Worm (Caenorhabditis elegans) whole organism, L2 larva: ENCODE results near the gene K08F9.4.

Source experiments
- C34F6.9 ChIP-seq: fragments of 150-350 bp; optimal IDR thresholded peaks from 2 replicates; lab custom pipeline; 2014; ENCODE audit warnings: missing biosample characterization, missing genetic modification characterization
- R02D3.7 ChIP-seq: fragments of 150-350 bp; optimal IDR thresholded peaks from 2 replicates; lab custom pipeline; 2014; ENCODE audit warnings: missing biosample characterization, missing genetic modification characterization
- Y55F3AM.14 ChIP-seq: fragments of 200-800 bp; sonication (Bioruptor generic); optimal IDR thresholded peaks from 2 replicates; lab custom pipeline; 2018; ENCODE audit warnings: mild to moderate bottlenecking, missing genetic modification characterization, missing compliant biosample characterization
- ZK546.5 ChIP-seq: sonication (generic microtip); optimal IDR thresholded peaks from 2 replicates; lab custom pipeline; 2017; ENCODE audit warnings: missing biosample characterization, missing genetic modification characterization
- alr-1 ChIP-seq: fragments of 150-350 bp; optimal IDR thresholded peaks from 2 replicates; lab custom pipeline; 2014; ENCODE audit warnings: missing biosample characterization, missing genetic modification characterization
- aly-2 ChIP-seq: fragments of 150-350 bp; optimal IDR thresholded peaks from 2 replicates; lab custom pipeline; 2014; ENCODE audit warnings: missing biosample characterization, missing genetic modification characterization
- ama-1 ChIP-seq: fragments of 150-350 bp; optimal IDR thresholded peaks from 2 replicates; lab custom pipeline; 2018; ENCODE audit warnings: inconsistent platforms
- blmp-1 ChIP-seq: sonication (generic microtip); optimal IDR thresholded peaks from 2 replicates; lab custom pipeline; 2017; ENCODE audit warnings: missing genetic modification characterization, mild to moderate bottlenecking, missing compliant biosample characterization, antibody characterized with exemption, moderate library complexity; ENCODE audit not compliant: insufficient read depth
- ceh-16 ChIP-seq: fragments of 150-350 bp; optimal IDR thresholded peaks from 2 replicates; lab custom pipeline; 2014; ENCODE audit warnings: missing biosample characterization, missing genetic modification characterization
- crh-2 ChIP-seq: sonication (generic microtip); optimal IDR thresholded peaks from 2 replicates; lab custom pipeline; 2017; ENCODE audit warnings: missing biosample characterization, missing genetic modification characterization
- elt-1 ChIP-seq: fragments of 150-350 bp; optimal IDR thresholded peaks from 2 replicates; lab custom pipeline; 2014; ENCODE audit warnings: missing biosample characterization, missing genetic modification characterization
- lin-11 ChIP-seq: fragments of 150-350 bp; sonication (generic microtip); optimal IDR thresholded peaks from 2 replicates; lab custom pipeline; 2014; ENCODE audit warnings: missing biosample characterization, missing genetic modification characterization, inconsistent platforms, mixed read lengths
- lin-13 ChIP-seq: fragments of 150-350 bp; optimal IDR thresholded peaks from 2 replicates; lab custom pipeline; 2014; ENCODE audit warnings: missing biosample characterization, missing genetic modification reagents, missing genetic modification characterization
- lin-39 ChIP-seq: fragments of 150-350 bp; optimal IDR thresholded peaks from 2 replicates; lab custom pipeline; 2014; ENCODE audit warnings: missing biosample characterization, missing genetic modification reagents, missing genetic modification characterization
- lsy-2 ChIP-seq, 2 experiments: fragments of 150-350 bp in 1 of 2; sonication (generic microtip) in 1 of 2; optimal IDR thresholded peaks; 2 replicates each; lab custom pipeline; 2014 to 2017; ENCODE audit warnings: missing biosample characterization in 2 of 2, missing genetic modification characterization in 2 of 2
- mbf-1 ChIP-seq: sonication (generic microtip); optimal IDR thresholded peaks from 2 replicates; lab custom pipeline; 2017; ENCODE audit warnings: missing biosample characterization, missing genetic modification characterization
- mdl-1 ChIP-seq, 2 experiments: fragments of 150-350 bp in 1 of 2; sonication (generic microtip) in 1 of 2; optimal IDR thresholded peaks; 2 replicates each; lab custom pipeline; 2017; ENCODE audit warnings: missing biosample characterization in 2 of 2, missing genetic modification characterization in 2 of 2
- nhr-11 ChIP-seq: fragments of 150-350 bp; optimal IDR thresholded peaks from 2 replicates; lab custom pipeline; 2014; ENCODE audit warnings: missing biosample characterization, missing genetic modification characterization
- nhr-12 ChIP-seq: fragments of 150-350 bp; optimal IDR thresholded peaks from 2 replicates; lab custom pipeline; 2014; ENCODE audit warnings: missing biosample characterization, missing genetic modification characterization
- nhr-129 ChIP-seq: fragments of 150-350 bp; optimal IDR thresholded peaks from 2 replicates; lab custom pipeline; 2014; ENCODE audit warnings: missing biosample characterization, missing genetic modification characterization
- nhr-21 ChIP-seq: fragments of 150-350 bp; optimal IDR thresholded peaks from 2 replicates; lab custom pipeline; 2014; ENCODE audit warnings: missing biosample characterization, missing genetic modification characterization
- nhr-23 ChIP-seq: fragments of 150-350 bp; optimal IDR thresholded peaks from 2 replicates; lab custom pipeline; 2014; ENCODE audit warnings: missing biosample characterization, missing genetic modification reagents, missing genetic modification characterization
- nhr-237 ChIP-seq: fragments of 150-350 bp; optimal IDR thresholded peaks from 2 replicates; lab custom pipeline; 2014; ENCODE audit warnings: missing biosample characterization, missing genetic modification characterization
- nhr-25 ChIP-seq: fragments of 150-350 bp; sonication (generic microtip); optimal IDR thresholded peaks from 3 replicates; lab custom pipeline; 2014; ENCODE audit warnings: missing biosample characterization, missing genetic modification characterization
- nhr-6 ChIP-seq: fragments of 150-350 bp; optimal IDR thresholded peaks from 2 replicates; lab custom pipeline; 2014; ENCODE audit warnings: missing biosample characterization, missing genetic modification characterization
- peb-1 ChIP-seq: fragments of 150-350 bp; optimal IDR thresholded peaks from 2 replicates; lab custom pipeline; 2014; ENCODE audit warnings: missing biosample characterization, missing genetic modification characterization
- sem-4 ChIP-seq: fragments of 150-350 bp; optimal IDR thresholded peaks from 2 replicates; lab custom pipeline; 2014; ENCODE audit warnings: missing biosample characterization, missing genetic modification reagents, missing genetic modification characterization
- skn-1 ChIP-seq: sonication (generic microtip); optimal IDR thresholded peaks from 2 replicates; lab custom pipeline; 2017; ENCODE audit warnings: missing biosample characterization, missing genetic modification characterization
- sma-3 ChIP-seq: sonication (generic microtip); optimal IDR thresholded peaks from 2 replicates; lab custom pipeline; 2016; ENCODE audit warnings: missing genetic modification reagents, missing genetic modification characterization, missing compliant biosample characterization
- sma-9 ChIP-seq, 2 experiments: fragments of 150-350 bp in 1 of 2; sonication (generic microtip) in 1 of 2; optimal IDR thresholded peaks; 2 replicates each; lab custom pipeline; 2014 to 2016; ENCODE audit warnings: missing genetic modification characterization in 2 of 2, mild to moderate bottlenecking in 1 of 2, missing biosample characterization in 1 of 2, missing compliant biosample characterization in 1 of 2, missing genetic modification reagents in 1 of 2, moderate library complexity in 1 of 2
- unc-55 ChIP-seq: fragments of 150-350 bp; sonication (generic microtip); optimal IDR thresholded peaks from 3 replicates; lab custom pipeline; 2014; ENCODE audit warnings: missing biosample characterization, missing genetic modification reagents, missing genetic modification characterization
- unc-62 ChIP-seq: fragments of 150-350 bp; optimal IDR thresholded peaks from 2 replicates; lab custom pipeline; 2014; ENCODE audit warnings: missing biosample characterization, missing genetic modification reagents, missing genetic modification characterization
- zag-1 ChIP-seq: fragments of 150-350 bp; optimal IDR thresholded peaks from 2 replicates; lab custom pipeline; 2014; ENCODE audit warnings: missing biosample characterization, missing genetic modification characterization
- ztf-4 ChIP-seq: fragments of 150-350 bp; optimal IDR thresholded peaks from 2 replicates; lab custom pipeline; 2014; ENCODE audit warnings: missing biosample characterization, missing genetic modification characterization

Gene K08F9.4

DNA sequence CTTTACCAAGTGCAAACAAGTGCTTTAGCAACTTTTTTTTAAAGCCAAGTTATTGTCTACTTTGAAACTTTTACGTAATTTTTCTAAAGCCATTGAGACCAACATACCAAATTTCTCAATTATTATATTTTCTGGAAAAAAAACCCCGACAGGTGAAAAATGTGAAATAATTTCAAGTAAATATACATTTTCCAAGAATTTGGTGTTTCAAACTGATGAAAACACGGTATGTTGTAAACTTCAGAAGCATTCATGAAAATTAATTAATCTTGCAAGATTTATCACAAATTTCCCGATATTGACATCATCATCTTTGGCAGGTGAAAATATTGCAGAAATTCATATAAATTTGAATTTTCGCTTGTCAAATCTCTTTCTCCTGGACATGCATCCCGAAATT is 18.9 kb downstream of the K08F9.4 start, which contains the start of gene srz-11:
srz-11 (plus strand) TSS at position 386 of the 400 bp plus-strand sequence.
- no peak for TF ChIP-seq nhr-12 (tag; lab: Kevin White, UChicago)
- no peak for TF ChIP-seq nhr-6 (tag; lab: Kevin White, UChicago)
- TF ChIP-seq aly-2 = no peak
- TF ChIP-seq crh-2 = no peak
- no peak for TF ChIP-seq Y55F3AM.14 (GFP tag; lab: Kevin White, UChicago)
- TF ChIP-seq ztf-4 = no peak
- no peak for TF ChIP-seq R02D3.7 (tag; lab: Kevin White, UChicago)
- no peak for TF ChIP-seq mdl-1 (tag; optimal IDR thresholded peaks at IDR 0.05; lab: Kevin White, UChicago)
- no peak for TF ChIP-seq lin-11
- TF ChIP-seq unc-55 (GFP tag; lab: Kevin White, UChicago) = no peak
- TF ChIP-seq mbf-1 (tag; lab: Kevin White, UChicago) = no peak
- TF ChIP-seq nhr-23 (tag; lab: Kevin White, UChicago) = no peak
- no peak for TF ChIP-seq lin-39 (tag; lab: Kevin White, UChicago)

DNA sequence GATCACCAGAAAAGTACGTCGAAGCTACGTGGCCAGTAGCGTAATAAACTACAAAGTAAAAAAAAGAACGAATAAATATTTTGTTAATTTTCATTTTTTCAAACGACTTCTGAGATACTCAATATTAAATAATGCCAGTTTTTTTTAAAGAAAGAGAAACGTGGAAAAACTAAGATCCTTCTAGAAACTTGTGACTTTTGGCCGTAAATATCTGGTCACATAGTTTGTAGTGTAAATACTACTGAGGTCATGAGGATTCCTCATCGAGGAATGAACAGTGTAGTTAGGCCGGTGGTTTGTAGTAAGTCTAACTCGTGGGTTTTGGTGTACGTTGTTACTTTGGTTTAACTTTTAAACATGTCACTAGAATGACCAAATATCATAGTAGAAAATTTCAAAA is 24.2 kb downstream of the K08F9.4 start:
- TF ChIP-seq nhr-129 (tag; lab: Kevin White, UChicago) = peak; percentile 13

DNA sequence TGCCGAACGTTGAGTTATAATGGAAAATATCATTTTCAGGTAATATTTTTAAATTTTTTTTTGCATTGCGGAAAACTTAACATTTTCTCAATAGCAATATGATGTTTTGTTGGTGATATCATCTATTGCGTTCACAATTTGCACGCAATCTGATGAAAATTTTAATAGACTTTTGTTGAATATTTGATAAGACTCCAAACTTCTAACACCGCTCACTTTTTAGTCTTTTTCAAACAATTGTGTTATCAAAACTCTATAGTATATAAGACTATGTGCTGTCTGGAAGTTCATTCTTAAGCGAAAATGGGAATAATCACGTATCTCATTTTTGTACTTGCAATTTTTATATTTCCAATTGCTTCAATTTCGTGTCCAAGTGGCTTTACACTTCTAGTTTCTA is 31.6 kb downstream of the K08F9.4 start, which contains the start of gene clec-47:
clec-47 (plus strand) TSS at position 301 of the 400 bp plus-strand sequence.
- TF ChIP-seq nhr-25 (tag; lab: Kevin White, UChicago) = no peak
- TF ChIP-seq C34F6.9 (tag; lab: Kevin White, UChicago) = no peak
- no peak for TF ChIP-seq ama-1 (lab: Kevin White, UChicago)
- no peak for TF ChIP-seq blmp-1 (tag; lab: Kevin White, UChicago)
- no peak for TF ChIP-seq nhr-237
- no peak for TF ChIP-seq zag-1 (tag; lab: Kevin White, UChicago)
- TF ChIP-seq nhr-6 (tag; lab: Kevin White, UChicago) = no peak
- TF ChIP-seq ZK546.5 (tag; lab: Kevin White, UChicago) = no peak
- TF ChIP-seq nhr-12 (tag; lab: Kevin White, UChicago) = no peak
- no peak for TF ChIP-seq sem-4 (tag; lab: Kevin White, UChicago)
- TF ChIP-seq skn-1 (tag; lab: Kevin White, UChicago) = no peak
- no peak for TF ChIP-seq ceh-16 (tag; lab: Kevin White, UChicago)
- no peak for TF ChIP-seq unc-62
- TF ChIP-seq aly-2 = no peak
- TF ChIP-seq elt-1 (tag; lab: Kevin White, UChicago) = no peak
- no peak for TF ChIP-seq nhr-11

DNA sequence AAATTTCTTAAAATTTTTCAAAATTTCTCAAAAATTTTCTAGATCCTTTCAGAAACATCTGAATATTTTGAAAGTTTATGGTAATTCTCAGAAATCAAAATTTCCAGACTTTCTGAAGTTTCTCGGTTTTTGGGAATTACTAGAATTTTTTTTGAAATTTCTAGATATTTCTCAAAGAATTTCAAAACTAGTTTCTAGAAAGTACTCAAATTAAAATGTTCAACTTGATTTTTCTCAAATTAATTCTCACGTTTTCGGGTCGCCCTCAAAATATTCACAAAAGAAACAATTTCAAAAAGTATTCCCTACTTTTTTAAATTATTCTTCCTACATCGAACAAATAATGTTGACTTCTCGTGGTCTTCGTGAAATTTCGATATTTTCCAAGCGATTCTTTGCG is 35.9 kb downstream of the K08F9.4 start, which contains the start of gene T09F5.10:
T09F5.10 (plus strand) TSS at position 301 of the 400 bp plus-strand sequence.
- TF ChIP-seq alr-1 (tag; lab: Kevin White, UChicago) (no peak), mdl-1 (tag; optimal IDR thresholded peaks at IDR 0.05; lab: Kevin White, UChicago) (no peak), peb-1 (no peak), lin-11 (no peak), nhr-6 (tag; lab: Kevin White, UChicago) (no peak), sem-4 (tag; lab: Kevin White, UChicago) (no peak), sma-9 (GFP tag; optimal IDR thresholded peaks at IDR 0.05; lab: Kevin White, UChicago) (no peak), sma-9 (tag; optimal IDR thresholded peaks at IDR 0.05; lab: Kevin White, UChicago) (no peak), lin-13 (no peak), R02D3.7 (tag; lab: Kevin White, UChicago) (no peak), sma-3 (GFP tag; lab: Kevin White, UChicago) (no peak), nhr-12 (tag; lab: Kevin White, UChicago) (no peak), lsy-2 (tag; optimal IDR thresholded peaks at IDR 0.05; lab: Kevin White, UChicago) (no peak), ZK546.5 (tag; lab: Kevin White, UChicago) (no peak)

DNA sequence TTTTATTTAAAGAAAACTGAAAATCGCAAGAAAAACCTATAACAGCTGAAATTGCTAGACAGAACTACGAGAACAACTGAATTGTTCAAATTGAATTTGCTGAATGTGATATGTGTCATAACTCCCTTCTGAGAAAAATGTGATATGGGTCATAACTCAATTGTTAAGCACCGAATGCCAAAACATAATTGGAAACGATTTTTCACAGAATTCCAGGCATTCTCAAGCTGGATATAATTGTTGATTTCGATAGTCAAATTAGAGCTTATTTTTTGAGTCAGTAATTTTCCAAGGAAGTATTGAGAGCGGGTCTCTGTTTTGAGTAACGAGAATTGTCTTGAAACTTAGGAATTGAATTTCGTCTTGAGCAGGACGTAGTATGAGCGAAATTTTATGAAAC is 38.1 kb downstream of the K08F9.4 start:
- TF ChIP-seq nhr-21 (tag; lab: Kevin White, UChicago) = peak; percentile 21
- no peak for TF ChIP-seq ZK546.5 (tag; lab: Kevin White, UChicago)
